Fruit fly (Drosophila melanogaster) whole organism, embryonic: ENCODE measurements around the gene Papss.
A peak's percentile ranks its signal among the peaks of the same experiment; 100 is the strongest.

Source experiments
- Asciz ChIP-seq: fragments of 200-800 bp; sonication (Bioruptor generic); optimal IDR thresholded peaks from 2 replicates; lab custom pipeline; 2017; ENCODE audit warnings: missing biosample characterization, mild to moderate bottlenecking, missing genetic modification characterization, missing genetic modification reagents
- BtbVII ChIP-seq: fragments of 200-800 bp; sonication (Bioruptor generic); optimal IDR thresholded peaks from 3 replicates; lab custom pipeline; 2017; ENCODE audit warnings: missing biosample characterization, mild to moderate bottlenecking, missing genetic modification characterization
- CG10959 ChIP-seq: fragments of 200-800 bp; sonication (Bioruptor generic); IDR thresholded peaks from 2 replicates; pipeline ENCODE4 v1.3.6; 2022; ENCODE audit warnings: missing biosample characterization, missing genetic modification characterization
- CG12071 ChIP-seq: fragments of 200-800 bp; sonication (Bioruptor generic); optimal IDR thresholded peaks from 3 replicates; lab custom pipeline; 2018; ENCODE audit warnings: missing biosample characterization, mild to moderate bottlenecking, missing genetic modification characterization
- CG13894 ChIP-seq: fragments of 200-800 bp; sonication (Bioruptor generic); optimal IDR thresholded peaks from 3 replicates; lab custom pipeline; 2018; ENCODE audit warnings: missing biosample characterization, mild to moderate bottlenecking, missing genetic modification characterization, moderate library complexity
- CG14441 ChIP-seq: fragments of 200-800 bp; sonication (Bioruptor generic); IDR thresholded peaks from 2 replicates; pipeline ENCODE4 v1.3.6; 2022; ENCODE audit warnings: missing biosample characterization, missing genetic modification characterization
- CG1529 ChIP-seq: fragments of 200-800 bp; sonication (Bioruptor generic); optimal IDR thresholded peaks from 3 replicates; lab custom pipeline; 2018; ENCODE audit warnings: missing biosample characterization, missing genetic modification characterization
- CG17359 ChIP-seq: fragments of 200-800 bp; sonication (Bioruptor generic); optimal IDR thresholded peaks from 3 replicates; lab custom pipeline; 2018; ENCODE audit warnings: missing biosample characterization, mild to moderate bottlenecking, missing genetic modification characterization, moderate library complexity
- CG18599 ChIP-seq: fragments of 200-800 bp; sonication (Bioruptor generic); optimal IDR thresholded peaks from 3 replicates; lab custom pipeline; 2017; ENCODE audit warnings: missing biosample characterization, missing genetic modification characterization, mild to moderate bottlenecking, moderate library complexity, missing genetic modification reagents
- CG31365 ChIP-seq: fragments of 200-800 bp; sonication (Bioruptor generic); optimal IDR thresholded peaks from 2 replicates; lab custom pipeline; 2018; ENCODE audit warnings: missing biosample characterization, mild to moderate bottlenecking, missing genetic modification characterization
- CG31441 ChIP-seq: fragments of 200-800 bp; sonication (Bioruptor generic); IDR thresholded peaks from 2 replicates; pipeline ENCODE4 v1.3.6; 2022; ENCODE audit warnings: missing biosample characterization, missing genetic modification characterization
- CG3281 ChIP-seq: fragments of 200-800 bp; sonication (Bioruptor generic); optimal IDR thresholded peaks from 3 replicates; lab custom pipeline; 2017; ENCODE audit warnings: missing biosample characterization, mild to moderate bottlenecking, missing genetic modification characterization
- CG3407 ChIP-seq: fragments of 200-800 bp; sonication (Bioruptor generic); optimal IDR thresholded peaks from 2 replicates; lab custom pipeline; 2018; ENCODE audit warnings: missing biosample characterization, mild to moderate bottlenecking, missing genetic modification characterization
- CG3847 ChIP-seq: fragments of 200-800 bp; sonication (Bioruptor generic); IDR thresholded peaks from 2 replicates; pipeline ENCODE4 v1.3.6; 2022; ENCODE audit warnings: missing biosample characterization, missing genetic modification characterization
- CG5180 ChIP-seq: fragments of 200-800 bp; sonication (Bioruptor generic); optimal IDR thresholded peaks from 3 replicates; lab custom pipeline; 2017; ENCODE audit warnings: missing biosample characterization, missing genetic modification characterization, mild to moderate bottlenecking, moderate library complexity, missing genetic modification reagents
- CG6765 ChIP-seq: fragments of 200-800 bp; sonication (Bioruptor generic); optimal IDR thresholded peaks from 3 replicates; lab custom pipeline; 2017; ENCODE audit warnings: missing biosample characterization, mild to moderate bottlenecking, missing genetic modification characterization
- CG6854 ChIP-seq: fragments of 200-800 bp; sonication (Bioruptor generic); optimal IDR thresholded peaks from 3 replicates; lab custom pipeline; 2017; ENCODE audit warnings: missing biosample characterization, mild to moderate bottlenecking, missing genetic modification characterization
- CG7745 ChIP-seq: fragments of 200-800 bp; sonication (Bioruptor generic); optimal IDR thresholded peaks from 2 replicates; lab custom pipeline; 2018; ENCODE audit warnings: missing biosample characterization, mild to moderate bottlenecking, missing genetic modification characterization, moderate library complexity
- CG8089 ChIP-seq: fragments of 200-800 bp; sonication (Bioruptor generic); optimal IDR thresholded peaks from 3 replicates; lab custom pipeline; 2016; ENCODE audit warnings: missing biosample characterization, missing genetic modification characterization
- CHES-1-like ChIP-seq: fragments of 200-800 bp; sonication (Bioruptor generic); optimal IDR thresholded peaks from 2 replicates; lab custom pipeline; 2016; ENCODE audit warnings: missing biosample characterization, missing genetic modification characterization
- CrebB ChIP-seq: fragments of 200-800 bp; sonication (Bioruptor generic); optimal IDR thresholded peaks from 3 replicates; lab custom pipeline; 2018; ENCODE audit warnings: missing biosample characterization, mild to moderate bottlenecking, missing genetic modification characterization
- D19B ChIP-seq: fragments of 200-800 bp; sonication (Bioruptor generic); optimal IDR thresholded peaks from 2 replicates; lab custom pipeline; 2017; ENCODE audit warnings: missing biosample characterization, mild to moderate bottlenecking, missing genetic modification characterization
- HHEX ChIP-seq: fragments of 200-800 bp; sonication (Bioruptor generic); optimal IDR thresholded peaks from 3 replicates; lab custom pipeline; 2017; ENCODE audit warnings: missing biosample characterization, mild to moderate bottlenecking, missing genetic modification characterization, missing genetic modification reagents
- Lhr ChIP-seq: fragments of 200-800 bp; sonication (Bioruptor generic); optimal IDR thresholded peaks from 3 replicates; lab custom pipeline; 2017; ENCODE audit warnings: mild to moderate bottlenecking, missing biosample characterization, missing genetic modification reagents, missing genetic modification characterization
- MBD-R2 ChIP-seq: fragments of 200-800 bp; sonication (Bioruptor generic); IDR thresholded peaks from 2 replicates; pipeline ENCODE4 v1.3.6; 2022; ENCODE audit warnings: missing biosample characterization, missing genetic modification characterization
- MTF-1 ChIP-seq: fragments of 200-800 bp; sonication (Bioruptor generic); optimal IDR thresholded peaks from 2 replicates; lab custom pipeline; 2018; ENCODE audit warnings: missing biosample characterization, mild to moderate bottlenecking, missing genetic modification characterization, borderline replicate concordance
- Meics ChIP-seq: fragments of 200-800 bp; sonication (Bioruptor generic); optimal IDR thresholded peaks from 2 replicates; lab custom pipeline; 2017; ENCODE audit warnings: missing biosample characterization, mild to moderate bottlenecking, missing genetic modification characterization
- PHDP ChIP-seq: fragments of 200-800 bp; sonication (Bioruptor generic); optimal IDR thresholded peaks from 3 replicates; lab custom pipeline; 2018; ENCODE audit warnings: missing biosample characterization, mild to moderate bottlenecking, missing genetic modification characterization, moderate library complexity
- Side ChIP-seq: fragments of 200-800 bp; sonication (Bioruptor generic); optimal IDR thresholded peaks from 2 replicates; lab custom pipeline; 2016; ENCODE audit warnings: missing biosample characterization, missing genetic modification characterization
- Stat92E ChIP-seq, 3 experiments: fragments of >200 bp in 2 of 3; fragments of 200-800 bp in 1 of 3; sonication (Bioruptor generic) in 1 of 3; optimal IDR thresholded peaks; 2 replicates each; lab custom pipeline; 2017 to 2019; ENCODE audit warnings: missing biosample characterization in 3 of 3, missing genetic modification characterization in 3 of 3, mild to moderate bottlenecking in 1 of 3, moderate library complexity in 1 of 3
- TFAM ChIP-seq: fragments of 200-800 bp; sonication (Bioruptor generic); optimal IDR thresholded peaks from 2 replicates; lab custom pipeline; 2017; ENCODE audit warnings: missing biosample characterization, missing genetic modification characterization, inconsistent platforms
- Vsx1 ChIP-seq: fragments of 200-800 bp; sonication (Bioruptor generic); optimal IDR thresholded peaks from 2 replicates; lab custom pipeline; 2017; ENCODE audit warnings: missing biosample characterization, mild to moderate bottlenecking, missing genetic modification characterization, missing genetic modification reagents
- bbx ChIP-seq: fragments of 200-800 bp; sonication (Bioruptor generic); IDR thresholded peaks from 2 replicates; pipeline ENCODE4 v1.3.6; 2022; ENCODE audit warnings: missing biosample characterization, missing genetic modification characterization; ENCODE audit not compliant: partially characterized antibody
- caup ChIP-seq: fragments of 200-800 bp; sonication (Bioruptor generic); optimal IDR thresholded peaks from 3 replicates; lab custom pipeline; 2017; ENCODE audit warnings: missing biosample characterization, mild to moderate bottlenecking, missing genetic modification characterization, moderate library complexity; ENCODE audit not compliant: severe bottlenecking
- chn ChIP-seq: fragments of 200-800 bp; sonication (Bioruptor generic); optimal IDR thresholded peaks from 2 replicates; lab custom pipeline; 2016; ENCODE audit warnings: missing biosample characterization, missing genetic modification characterization
- crol ChIP-seq: fragments of 200-800 bp; sonication (Bioruptor generic); IDR thresholded peaks from 2 replicates; pipeline ENCODE4 v1.3.6; 2022; ENCODE audit warnings: missing biosample characterization, missing genetic modification characterization
- dmrt99B ChIP-seq: fragments of 200-800 bp; sonication (Bioruptor generic); optimal IDR thresholded peaks from 2 replicates; lab custom pipeline; 2018; ENCODE audit warnings: missing biosample characterization, mild to moderate bottlenecking, missing genetic modification characterization, moderate library complexity
- en ChIP-seq: fragments of 200-800 bp; sonication (Bioruptor generic); optimal IDR thresholded peaks from 2 replicates; lab custom pipeline; 2016; ENCODE audit warnings: missing biosample characterization, missing genetic modification characterization
- gcm ChIP-seq: fragments of 200-800 bp; sonication (Bioruptor generic); optimal IDR thresholded peaks from 2 replicates; lab custom pipeline; 2019; ENCODE audit warnings: missing biosample characterization, mild to moderate bottlenecking, missing genetic modification characterization, moderate library complexity
- gem ChIP-seq: fragments of 200-800 bp; sonication (Bioruptor generic); optimal IDR thresholded peaks from 2 replicates; lab custom pipeline; 2019; ENCODE audit warnings: missing biosample characterization, mild to moderate bottlenecking, missing genetic modification characterization, moderate library complexity
- gt ChIP-seq: fragments of 200-800 bp; sonication (Bioruptor generic); IDR thresholded peaks from 2 replicates; pipeline ENCODE4 v1.3.6; 2022; ENCODE audit warnings: missing biosample characterization, missing genetic modification characterization
- insv ChIP-seq, 2 experiments: fragments of 200-800 bp; sonication (Bioruptor generic); optimal IDR thresholded peaks; 3 replicates each; lab custom pipeline; 2016 to 2018; ENCODE audit warnings: missing biosample characterization in 2 of 2, missing genetic modification characterization in 2 of 2
- lbe ChIP-seq: fragments of 200-800 bp; sonication (Bioruptor generic); optimal IDR thresholded peaks from 2 replicates; lab custom pipeline; 2016; ENCODE audit warnings: missing biosample characterization, mild to moderate bottlenecking, missing genetic modification characterization
- pita ChIP-seq: fragments of 200-800 bp; sonication (Bioruptor generic); optimal IDR thresholded peaks from 2 replicates; lab custom pipeline; 2017; ENCODE audit warnings: missing biosample characterization, mild to moderate bottlenecking, missing genetic modification characterization
- run ChIP-seq: fragments of 200-800 bp; sonication (Bioruptor generic); optimal IDR thresholded peaks from 3 replicates; lab custom pipeline; 2018; ENCODE audit warnings: missing biosample characterization, mild to moderate bottlenecking, missing genetic modification characterization
- scrt ChIP-seq: fragments of 200-800 bp; sonication (Bioruptor generic); optimal IDR thresholded peaks from 2 replicates; lab custom pipeline; 2018; ENCODE audit warnings: missing biosample characterization, mild to moderate bottlenecking, missing genetic modification characterization, moderate library complexity
- sqz ChIP-seq: fragments of 200-800 bp; sonication (Bioruptor generic); optimal IDR thresholded peaks from 3 replicates; lab custom pipeline; 2018; ENCODE audit warnings: missing biosample characterization, mild to moderate bottlenecking, missing genetic modification characterization
- ssp ChIP-seq: fragments of 200-800 bp; sonication (Bioruptor generic); IDR thresholded peaks from 2 replicates; pipeline ENCODE4 v1.3.6; 2022; ENCODE audit warnings: missing biosample characterization, missing genetic modification characterization
- wek ChIP-seq: fragments of 200-800 bp; sonication (Bioruptor generic); optimal IDR thresholded peaks from 3 replicates; lab custom pipeline; 2018; ENCODE audit warnings: missing biosample characterization, mild to moderate bottlenecking, missing genetic modification characterization, moderate library complexity

Gene Papss

DNA sequence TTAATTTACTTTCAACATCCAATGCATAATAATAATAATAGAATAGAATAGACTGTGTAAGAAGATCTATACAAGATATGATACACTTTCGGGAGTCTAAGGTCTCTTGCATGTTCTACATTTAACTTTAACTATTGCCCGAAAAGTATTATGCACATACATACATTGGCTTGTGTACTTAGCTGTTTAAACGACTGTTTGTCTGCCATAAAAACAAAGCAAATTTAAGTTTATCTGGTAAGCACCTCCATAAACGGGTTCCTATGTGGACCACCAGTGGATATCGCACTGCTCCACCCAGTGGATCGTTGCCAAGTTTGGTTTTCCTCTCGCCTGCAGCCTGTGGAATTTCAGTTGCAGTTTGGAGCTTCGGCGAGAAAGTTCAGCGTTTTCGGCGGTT lies 1.9 kb downstream of the Papss start (continued):
- no peak for TF ChIP-seq MBD-R2
- peak; percentile 30 for TF ChIP-seq CG31365
- TF ChIP-seq Side (GFP tag; lab: Kevin White, UChicago): peak; percentile 3
- peak; percentile 10 for TF ChIP-seq dmrt99B (tag; lab: Kevin White, UChicago)
- TF ChIP-seq lbe (GFP tag; lab: Kevin White, UChicago): no peak
- TF ChIP-seq Meics (GFP tag; lab: Kevin White, UChicago): peak; percentile 41
- peak; percentile 55 for TF ChIP-seq CG18599 (GFP tag; lab: Kevin White, UChicago)
- TF ChIP-seq CrebB (tag; lab: Kevin White, UChicago): peak; percentile 47
- TF ChIP-seq insv (GFP tag; optimal IDR thresholded peaks at IDR 0.05; lab: Kevin White, UChicago): no peak
- TF ChIP-seq Asciz (GFP tag; lab: Kevin White, UChicago): peak; percentile 45
- no peak for TF ChIP-seq CHES-1-like (GFP tag; lab: Kevin White, UChicago)
- peak; percentile 9 for TF ChIP-seq CG13894
- TF ChIP-seq CG12071 (GFP tag; lab: Kevin White, UChicago): peak; percentile 71
- TF ChIP-seq PHDP: peak; percentile 42
- no peak for TF ChIP-seq CG10959 (GFP tag; lab: Robert Waterston, UW)
- TF ChIP-seq CG6765 (GFP tag; lab: Kevin White, UChicago): peak; percentile 7
- no peak for TF ChIP-seq CG6854 (GFP tag; lab: Kevin White, UChicago)
- TF ChIP-seq chn (GFP tag; lab: Kevin White, UChicago): no peak
- no peak for TF ChIP-seq CG3847 (GFP tag; lab: Robert Waterston, UW)
- TF ChIP-seq CG17359 (tag; lab: Kevin White, UChicago): peak; percentile 29
- peak; percentile 41 for TF ChIP-seq HHEX (GFP tag; lab: Kevin White, UChicago)
- TF ChIP-seq CG1529: no peak
- TF ChIP-seq CG14441 (GFP tag; lab: Robert Waterston, UW): no peak
- no peak for TF ChIP-seq CG31441 (GFP tag; lab: Robert Waterston, UW)
- no peak for TF ChIP-seq pita (GFP tag; lab: Kevin White, UChicago)
- no peak for TF ChIP-seq crol
- peak; percentile 69 for TF ChIP-seq BtbVII (GFP tag; lab: Kevin White, UChicago)
- TF ChIP-seq run (tag; lab: Kevin White, UChicago): peak; percentile 25
- TF ChIP-seq CG8089 (GFP tag; lab: Kevin White, UChicago): no peak
- TF ChIP-seq D19B (GFP tag; lab: Kevin White, UChicago): no peak
- peak; percentile 53 for TF ChIP-seq CG3407 (GFP tag; lab: Kevin White, UChicago)
- TF ChIP-seq caup (GFP tag; lab: Kevin White, UChicago): peak; percentile 41
- no peak for TF ChIP-seq CG7745 (tag; lab: Kevin White, UChicago)
- peak; percentile 59 for TF ChIP-seq CG3281
- TF ChIP-seq MTF-1: peak; percentile 24
- no peak for TF ChIP-seq Stat92E (GFP tag; optimal IDR thresholded peaks at IDR 0.05; lab: Kevin White, UChicago)
- no peak for TF ChIP-seq gcm
- TF ChIP-seq bbx (GFP tag; lab: Robert Waterston, UW): no peak
- TF ChIP-seq CG5180 (GFP tag; lab: Kevin White, UChicago): peak; percentile 24
- TF ChIP-seq TFAM: no peak
- no peak for TF ChIP-seq ssp (GFP tag; lab: Robert Waterston, UW)
- TF ChIP-seq en (GFP tag; lab: Kevin White, UChicago): peak; percentile 14
- no peak for TF ChIP-seq Lhr (GFP tag; lab: Kevin White, UChicago)
- peak; percentile 63 for TF ChIP-seq Vsx1
- TF ChIP-seq gem: no peak
- no peak for TF ChIP-seq sqz
- peak; percentile 76 for TF ChIP-seq wek (GFP tag; lab: Kevin White, UChicago)
- peak; percentile 25 for TF ChIP-seq scrt (GFP tag; lab: Kevin White, UChicago)
- no peak for TF ChIP-seq gt (GFP tag; lab: Robert Waterston, UW)
